Worm (Caenorhabditis elegans): ENCODE results near the gene adt-1.

Gene adt-1

ce11 chrX:12664987-12665451 is 13.6 kb upstream of the adt-1 start (continued):
- TF ChIP-seq efl-1 (GFP tag; optimal IDR thresholded peaks at IDR 0.05) (no peak), rpc-1 (optimal IDR thresholded peaks at IDR 0.05) (peak; percentile 95), rpc-1 (tag; optimal IDR thresholded peaks at IDR 0.05) (peak; percentile 96), ztf-18 (tag; optimal IDR thresholded peaks at IDR 0.05) (peak; percentile 72), sea-2 (GFP tag; IDR thresholded peaks at IDR 0.05) (no peak), ztf-25 (GFP tag; IDR thresholded peaks at IDR 0.05) (peak; percentile 95), unc-62 (GFP tag; optimal IDR thresholded peaks at IDR 0.05) (no peak), B0261.1 (tag; optimal IDR thresholded peaks at IDR 0.05) (peak; percentile 97), zim-3 (tag; optimal IDR thresholded peaks at IDR 0.05) (peak; percentile 90), xnd-1 (tag; optimal IDR thresholded peaks at IDR 0.05) (no peak), F49E8.2 (tag; optimal IDR thresholded peaks at IDR 0.05; ENCODE audit: insufficient read depth) (peak; percentile 54), dpl-1 (GFP tag; optimal IDR thresholded peaks at IDR 0.05) (no peak), ztf-28 (GFP tag; IDR thresholded peaks at IDR 0.05) (peak; percentile 85), zfh-2 (GFP tag; conservative IDR thresholded peaks at IDR 0.05) (peak; percentile 73), him-1 (tag; optimal IDR thresholded peaks at IDR 0.05) (peak; percentile 96), ztf-22 (GFP tag; optimal IDR thresholded peaks at IDR 0.05) (no peak), unc-130 (GFP tag; optimal IDR thresholded peaks at IDR 0.05) (peak; percentile 34), F57A8.1 (GFP tag; optimal IDR thresholded peaks at IDR 0.05) (peak; percentile 79), chd-7 (tag; optimal IDR thresholded peaks at IDR 0.05) (peak; percentile 91), atf-7 (tag; optimal IDR thresholded peaks at IDR 0.05) (peak; percentile 73), hmg-20 (GFP tag; IDR thresholded peaks at IDR 0.05) (peak; percentile 83), madf-8 (GFP tag; conservative IDR thresholded peaks at IDR 0.05) (no peak; the same call in 1 of the 2 replicates), mel-28 (tag; optimal IDR thresholded peaks at IDR 0.05; ENCODE audit: borderline replicate concordance) (peak; percentile 51), egl-18 (GFP tag; IDR thresholded peaks at IDR 0.05) (peak; percentile 83), F22D6.2 (tag; optimal IDR thresholded peaks at IDR 0.05) (peak; percentile 40), hlh-12 (tag; optimal IDR thresholded peaks at IDR 0.05) (peak; percentile 77), mxl-1 (tag; optimal IDR thresholded peaks at IDR 0.05) (peak; percentile 90), ekl-4 (GFP tag; IDR thresholded peaks at IDR 0.05) (no peak), egrh-3 (GFP tag; IDR thresholded peaks at IDR 0.05) (peak; percentile 75), cebp-2 (GFP tag; IDR thresholded peaks at IDR 0.05) (peak; percentile 90; the same call in 1 of the 2 replicates), hlh-26 (GFP tag; conservative IDR thresholded peaks at IDR 0.05) (no peak), lin-40 (tag; optimal IDR thresholded peaks at IDR 0.05) (peak; percentile 85), madf-6 (GFP tag; IDR thresholded peaks at IDR 0.05) (peak; percentile 67), hmg-1.2 (GFP tag; IDR thresholded peaks at IDR 0.05) (peak; percentile 86), F52B5.7 (tag; optimal IDR thresholded peaks at IDR 0.05) (peak; percentile 89), nfya-2 (GFP tag; IDR thresholded peaks at IDR 0.05) (no peak), nhr-90 (tag; optimal IDR thresholded peaks at IDR 0.05) (peak; percentile 93), pha-4 (tag; optimal IDR thresholded peaks at IDR 0.05) (no peak), ceh-58 (GFP tag; IDR thresholded peaks at IDR 0.05) (0 out of 2 replicates have a peak, but pooled peaks have one; percentile 82), let-526 (GFP tag; IDR thresholded peaks at IDR 0.05) (peak; percentile 90), nhr-120 (GFP tag; IDR thresholded peaks at IDR 0.05) (peak; percentile 89; the same call in 1 of the 2 replicates), lag-1 (GFP tag; IDR thresholded peaks at IDR 0.05) (no peak), K11D2.4 (GFP tag; IDR thresholded peaks at IDR 0.05) (peak; percentile 78; the same call in 1 of the 2 replicates), C06A6.2 (GFP tag; conservative IDR thresholded peaks at IDR 0.05) (peak; percentile 85), somi-1 (GFP tag; optimal IDR thresholded peaks at IDR 0.05) (peak; percentile 71), rcor-1 (GFP tag; IDR thresholded peaks at IDR 0.05) (peak; percentile 88), F57C9.4 (tag; optimal IDR thresholded peaks at IDR 0.05) (peak; percentile 77), Y79H2A.3 (GFP tag; conservative IDR thresholded peaks at IDR 0.05) (peak; percentile 30; the same call in 1 of the 2 replicates), D2030.7 (GFP tag; IDR thresholded peaks at IDR 0.05) (peak; percentile 72; the same call in 1 of the 2 replicates), akir-1 (GFP tag; optimal IDR thresholded peaks at IDR 0.05) (peak; percentile 39)
